Worm (Caenorhabditis elegans): Measurements from ENCODE around the gene duo-1.

- TF ChIP-seq aha-1 (tag) (no peak), nhr-77 (tag; optimal IDR thresholded peaks at IDR 0.05) (no peak), zag-1 (tag; optimal IDR thresholded peaks at IDR 0.05) (no peak), egl-27 (tag; optimal IDR thresholded peaks at IDR 0.05) (no peak), lin-13 (GFP tag; optimal IDR thresholded peaks at IDR 0.05) (no peak), hlh-30 (tag; optimal IDR thresholded peaks at IDR 0.05; ENCODE audit: insufficient read depth) (no peak), nhr-76 (tag; optimal IDR thresholded peaks at IDR 0.05) (no peak), zfp-2 (tag; optimal IDR thresholded peaks at IDR 0.05) (no peak), hlh-11 (tag; optimal IDR thresholded peaks at IDR 0.05) (no peak), nhr-28 (tag; optimal IDR thresholded peaks at IDR 0.05) (no peak), snpc-4 (tag; optimal IDR thresholded peaks at IDR 0.05) (no peak), jun-1 (tag; optimal IDR thresholded peaks at IDR 0.05) (no peak), Y75B8A.6 (GFP tag; IDR thresholded peaks at IDR 0.05) (no peak), unc-39 (tag; optimal IDR thresholded peaks at IDR 0.05) (no peak)
These were observed 14.9 kb upstream of the duo-1 start for ce11 chrV:11539502-11539901.
